Fruit fly (Drosophila melanogaster) whole organism, wandering third instar larva: ENCODE results near the gene Dus1.

Source experiments
- Abd-B ChIP-seq: fragments of >200 bp; optimal IDR thresholded peaks from 2 replicates; lab custom pipeline; 2017; ENCODE audit warnings: missing biosample characterization, missing genetic modification characterization
- CG32264 ChIP-seq: fragments of 200-800 bp; sonication (Bioruptor generic); optimal IDR thresholded peaks from 2 replicates; lab custom pipeline; 2016; ENCODE audit warnings: missing biosample characterization, missing genetic modification characterization
- CG9705 ChIP-seq: fragments of 200-800 bp; sonication (Bioruptor generic); optimal IDR thresholded peaks from 2 replicates; lab custom pipeline; 2018; ENCODE audit warnings: missing biosample characterization, mild to moderate bottlenecking, missing genetic modification characterization
- Dfd ChIP-seq: fragments of >200 bp; optimal IDR thresholded peaks from 2 replicates; lab custom pipeline; 2017; ENCODE audit warnings: missing biosample characterization, missing genetic modification characterization
- Dif ChIP-seq: fragments of 200-275, 200-300 bp; sonication (Bioruptor generic); optimal IDR thresholded peaks from 2 replicates; lab custom pipeline; 2018; ENCODE audit warnings: missing biosample characterization, missing genetic modification characterization; ENCODE audit not compliant: partially characterized antibody
- GATAd ChIP-seq: sonication (Bioruptor generic); optimal IDR thresholded peaks from 2 replicates; lab custom pipeline; 2016; ENCODE audit warnings: missing biosample characterization, missing genetic modification characterization
- HLH106 ChIP-seq: fragments of 200-800 bp; optimal IDR thresholded peaks from 3 replicates; lab custom pipeline; 2019; ENCODE audit warnings: missing biosample characterization, mild to moderate bottlenecking, missing genetic modification characterization, moderate library complexity
- Hnf4 ChIP-seq: fragments of 200-800 bp; sonication (Bioruptor generic); optimal IDR thresholded peaks from 2 replicates; lab custom pipeline; 2016; ENCODE audit warnings: missing biosample characterization, mild to moderate bottlenecking, missing genetic modification characterization
- Hr78 ChIP-seq: fragments of >200 bp; optimal IDR thresholded peaks from 2 replicates; lab custom pipeline; 2017; ENCODE audit warnings: missing biosample characterization, missing genetic modification characterization
- Hr83 ChIP-seq: fragments of 200-300 bp; sonication (Bioruptor generic); optimal IDR thresholded peaks from 2 replicates; lab custom pipeline; 2016; ENCODE audit warnings: missing biosample characterization, mild to moderate bottlenecking, missing genetic modification characterization, moderate library complexity; ENCODE audit not compliant: poor library complexity, severe bottlenecking
- Jra ChIP-seq: sonication (Bioruptor generic); optimal IDR thresholded peaks from 2 replicates; lab custom pipeline; 2016; ENCODE audit warnings: missing biosample characterization, missing genetic modification characterization
- Myc ChIP-seq: fragments of >200 bp; optimal IDR thresholded peaks from 2 replicates; lab custom pipeline; 2017
- N ChIP-seq: fragments of >200 bp; optimal IDR thresholded peaks from 2 replicates; lab custom pipeline; 2018; ENCODE audit warnings: missing biosample characterization, missing external identifiers, missing genetic modification characterization
- OdsH ChIP-seq: fragments of 200-800 bp; sonication (Bioruptor generic); optimal IDR thresholded peaks from 2 replicates; lab custom pipeline; 2016; ENCODE audit warnings: missing biosample characterization, mild to moderate bottlenecking, missing genetic modification characterization
- Rel ChIP-seq, 2 experiments: fragments of 200-800 bp; sonication (Bioruptor generic) in 1 of 2; optimal IDR thresholded peaks; 2 replicates in 1 of 2; 3 replicates in 1 of 2; lab custom pipeline; 2016 to 2019; ENCODE audit warnings: mild to moderate bottlenecking in 2 of 2, missing biosample characterization in 2 of 2, missing genetic modification characterization in 2 of 2, moderate library complexity in 1 of 2
- Vsx2 ChIP-seq: fragments of 200-300, 225-300 bp; sonication (Bioruptor generic); optimal IDR thresholded peaks from 2 replicates; lab custom pipeline; 2018; ENCODE audit warnings: missing biosample characterization, missing genetic modification characterization; ENCODE audit not compliant: partially characterized antibody
- br ChIP-seq: fragments of 200-800 bp; sonication (Bioruptor generic); optimal IDR thresholded peaks from 2 replicates; lab custom pipeline; 2016; ENCODE audit warnings: missing biosample characterization, missing genetic modification characterization
- dl ChIP-seq, 2 experiments: fragments of 175-275, 200-275 bp in 1 of 2; fragments of 200-275 bp in 1 of 2; sonication (Bioruptor generic); optimal IDR thresholded peaks; lab custom pipeline; 2018; ENCODE audit warnings: mild to moderate bottlenecking in 2 of 2, missing biosample characterization in 2 of 2, missing genetic modification characterization in 2 of 2, moderate library complexity in 2 of 2; ENCODE audit not compliant: partially characterized antibody in 2 of 2, insufficient read depth in 1 of 2
- foxo ChIP-seq, 2 experiments: fragments of 200-800 bp; sonication (Bioruptor generic); optimal IDR thresholded peaks; 2 replicates in 1 of 2; 3 replicates in 1 of 2; lab custom pipeline; 2016 to 2017; ENCODE audit warnings: missing biosample characterization in 2 of 2, missing genetic modification characterization in 2 of 2
- fru ChIP-seq: fragments of 200-800 bp; sonication (Bioruptor generic); optimal IDR thresholded peaks from 3 replicates; lab custom pipeline; 2016; ENCODE audit warnings: missing biosample characterization, mild to moderate bottlenecking, missing genetic modification characterization
- h ChIP-seq: fragments of 200-800 bp; sonication (Bioruptor generic); optimal IDR thresholded peaks from 3 replicates; lab custom pipeline; 2016; ENCODE audit warnings: missing biosample characterization, mild to moderate bottlenecking, missing genetic modification characterization
- jim ChIP-seq: fragments of 175-275, 200-325 bp; sonication (Bioruptor generic); optimal IDR thresholded peaks from 2 replicates; lab custom pipeline; 2016; ENCODE audit warnings: missing biosample characterization, mild to moderate bottlenecking, missing genetic modification characterization
- lola ChIP-seq: fragments of >200 bp; optimal IDR thresholded peaks from 2 replicates; lab custom pipeline; 2017; ENCODE audit warnings: missing biosample characterization, missing genetic modification characterization
- pan ChIP-seq: fragments of >200 bp; optimal IDR thresholded peaks from 2 replicates; lab custom pipeline; 2017
- psq ChIP-seq: fragments of 200-800 bp; sonication (Bioruptor generic); optimal IDR thresholded peaks from 3 replicates; lab custom pipeline; 2017; ENCODE audit warnings: missing biosample characterization, mild to moderate bottlenecking, missing genetic modification characterization, moderate library complexity
- rgr ChIP-seq: fragments of 200-800 bp; sonication (Bioruptor generic); optimal IDR thresholded peaks from 3 replicates; lab custom pipeline; 2016; ENCODE audit warnings: missing biosample characterization, mild to moderate bottlenecking, missing genetic modification characterization
- sage ChIP-seq: fragments of 200-800 bp; sonication (Bioruptor generic); optimal IDR thresholded peaks from 2 replicates; lab custom pipeline; 2016; ENCODE audit warnings: missing biosample characterization, mild to moderate bottlenecking, missing genetic modification characterization
- sv ChIP-seq: fragments of 200-800 bp; sonication (Bioruptor generic); optimal IDR thresholded peaks from 3 replicates; lab custom pipeline; 2016; ENCODE audit warnings: missing biosample characterization, missing genetic modification characterization
- tai ChIP-seq: sonication (Bioruptor generic); optimal IDR thresholded peaks from 2 replicates; lab custom pipeline; 2016; ENCODE audit warnings: missing biosample characterization, missing genetic modification characterization
- usp ChIP-seq: fragments of >200 bp; optimal IDR thresholded peaks from 2 replicates; lab custom pipeline; 2017; ENCODE audit warnings: missing biosample characterization, missing genetic modification characterization

Dus1 gene

dm6 chr2L:220509-220908, 51.0 kb downstream of the Dus1 start:
- TF ChIP-seq psq (GFP tag; lab: Kevin White, UChicago): peak; percentile 96
- peak; percentile 59 for TF ChIP-seq Dif (GFP tag; lab: Kevin White, UChicago)
- no peak for TF ChIP-seq lola
- TF ChIP-seq pan (lab: Kevin White, UChicago): no peak
- no peak for TF ChIP-seq tai (GFP tag; lab: Kevin White, UChicago)

dm6 chr2L:219441-220033, 52.0 kb downstream of the Dus1 start:
- no peak for TF ChIP-seq OdsH (GFP tag; lab: Kevin White, UChicago)
- no peak for TF ChIP-seq fru
- TF ChIP-seq Hr78 (GFP tag; lab: Kevin White, UChicago): no peak
- no peak for TF ChIP-seq CG9705 (GFP tag; lab: Kevin White, UChicago)
- peak; percentile 25 for TF ChIP-seq psq (GFP tag; lab: Kevin White, UChicago)
- TF ChIP-seq, all 38 proteins: peak for 1

dm6 chr2L:207129-207813, 64.3 kb downstream of the Dus1 start, which contains the start of the genes Tbc1d15-17 and CG11617:
Gene Tbc1d15-17, plus strand, starts transcription at chr2L:207179.
Gene CG11617, minus strand, starts transcription at chr2L:207297.
- TF ChIP-seq Hr78 (GFP tag; lab: Kevin White, UChicago) (no peak), Vsx2 (GFP tag; lab: Kevin White, UChicago) (peak; percentile 89), jim (GFP tag; lab: Kevin White, UChicago) (no peak), Hr83 (GFP tag; lab: Kevin White, UChicago) (peak; percentile 39), usp (GFP tag; lab: Kevin White, UChicago) (no peak), Myc (lab: Kevin White, UChicago) (no peak), Dfd (GFP tag; lab: Kevin White, UChicago) (no peak)

- TF ChIP-seq sv (GFP tag; lab: Kevin White, UChicago): no peak
- TF ChIP-seq, all 38 proteins: peak for 0
These were observed 65.0 kb downstream of the Dus1 start for dm6 chr2L:206556-206955.

dm6 chr2L:204557-204956, 67.0 kb downstream of the Dus1 start:
- TF ChIP-seq Dif (GFP tag; lab: Kevin White, UChicago) (no peak), br (GFP tag; lab: Kevin White, UChicago) (no peak), Dfd (GFP tag; lab: Kevin White, UChicago) (no peak), usp (GFP tag; lab: Kevin White, UChicago) (no peak), N (GFP tag; lab: Kevin White, UChicago) (no peak), GATAd (GFP tag; lab: Kevin White, UChicago) (no peak), h (GFP tag; lab: Kevin White, UChicago) (no peak), CG32264 (no peak), sv (GFP tag; lab: Kevin White, UChicago) (no peak), dl (GFP tag; optimal IDR thresholded peaks at IDR 0.05; lab: Kevin White, UChicago; ENCODE audit: insufficient read depth in 1 of 2, partially characterized antibody in 2 of 2) (no peak), OdsH (GFP tag; lab: Kevin White, UChicago) (no peak), Hr78 (GFP tag; lab: Kevin White, UChicago) (no peak), sage (no peak), Hnf4 (GFP tag; lab: Kevin White, UChicago) (no peak), Jra (GFP tag; lab: Kevin White, UChicago) (no peak), Abd-B (GFP tag; lab: Kevin White, UChicago) (no peak), psq (GFP tag; lab: Kevin White, UChicago) (no peak)

dm6 chr2L:203529-204127, 67.9 kb downstream of the Dus1 start, which contains the start of gene mRpL10:
Gene mRpL10, plus strand, starts transcription at chr2L:203779.
- TF ChIP-seq Jra (GFP tag; lab: Kevin White, UChicago): peak; percentile 34
- no peak for TF ChIP-seq Abd-B (GFP tag; lab: Kevin White, UChicago)
- peak; percentile 33 for TF ChIP-seq sv (GFP tag; lab: Kevin White, UChicago)
- TF ChIP-seq HLH106 (tag; lab: Kevin White, UChicago): peak; percentile 48
- TF ChIP-seq Hr83 (GFP tag; lab: Kevin White, UChicago): peak; percentile 48
- peak in 1 of 2 experiments; percentile 63 for TF ChIP-seq foxo (GFP tag; optimal IDR thresholded peaks at IDR 0.05; lab: Kevin White, UChicago)
- TF ChIP-seq pan (lab: Kevin White, UChicago): no peak
- peak; percentile 41 for TF ChIP-seq psq (GFP tag; lab: Kevin White, UChicago)
- no peak for TF ChIP-seq rgr (GFP tag; lab: Kevin White, UChicago)
- TF ChIP-seq Rel (GFP tag; optimal IDR thresholded peaks at IDR 0.05; lab: Kevin White, UChicago): no peak
- TF ChIP-seq Rel (tag; optimal IDR thresholded peaks at IDR 0.05; lab: Kevin White, UChicago): peak; percentile 53
- TF ChIP-seq OdsH (GFP tag; lab: Kevin White, UChicago): peak; percentile 57
- TF ChIP-seq CG9705 (GFP tag; lab: Kevin White, UChicago): peak; percentile 37
